Fruit fly (Drosophila melanogaster): ENCODE results near the gene peg.

Gene peg

DNA sequence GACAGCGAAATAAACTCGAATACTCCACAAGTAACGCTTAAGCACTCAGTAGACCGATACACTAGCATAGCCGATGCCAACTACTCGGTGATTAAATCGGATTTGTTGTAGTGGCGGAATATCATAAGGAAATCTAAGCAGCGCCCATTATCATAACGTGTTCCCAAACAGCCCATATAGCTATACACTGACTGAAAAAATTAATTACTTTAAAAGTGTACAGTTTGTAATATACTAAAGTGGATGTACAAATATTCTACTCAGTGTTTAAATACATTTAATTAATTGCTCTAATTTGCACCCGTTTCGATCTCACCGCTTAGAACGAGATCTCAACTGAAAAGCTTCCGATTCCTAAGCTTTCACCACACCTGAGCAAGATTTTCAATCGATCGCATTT lies 24.8 kb upstream of the peg start, which contains the start of gene CG7079:
Gene CG7079, minus strand, starts transcription at position 101 of the 400 bp plus-strand sequence.
- TF ChIP-seq ey (GFP tag; optimal IDR thresholded peaks at IDR 0.05): no peak
- no peak for TF ChIP-seq Dif (GFP tag; optimal IDR thresholded peaks at IDR 0.05; ENCODE audit: partially characterized antibody)
- no peak for TF ChIP-seq Jra (GFP tag; optimal IDR thresholded peaks at IDR 0.05)
- TF ChIP-seq woc (GFP tag; optimal IDR thresholded peaks at IDR 0.05): no peak
- no peak for TF ChIP-seq Abd-B (GFP tag; optimal IDR thresholded peaks at IDR 0.05)
- no peak for TF ChIP-seq Hnf4 (GFP tag; optimal IDR thresholded peaks at IDR 0.05)
- no peak for TF ChIP-seq lola (GFP tag; optimal IDR thresholded peaks at IDR 0.05)
- TF ChIP-seq CG9705 (GFP tag; optimal IDR thresholded peaks at IDR 0.05): no peak
- no peak for TF ChIP-seq sage (GFP tag; optimal IDR thresholded peaks at IDR 0.05)
- TF ChIP-seq sv (GFP tag; optimal IDR thresholded peaks at IDR 0.05): no peak
- no peak for TF ChIP-seq GATAd (GFP tag; optimal IDR thresholded peaks at IDR 0.05)
- no peak for TF ChIP-seq br (GFP tag; optimal IDR thresholded peaks at IDR 0.05)
- no peak for TF ChIP-seq foxo (GFP tag; optimal IDR thresholded peaks at IDR 0.05)
- TF ChIP-seq rgr (GFP tag; optimal IDR thresholded peaks at IDR 0.05): no peak
- TF ChIP-seq Vsx2 (GFP tag; optimal IDR thresholded peaks at IDR 0.05; ENCODE audit: partially characterized antibody): no peak
- TF ChIP-seq Rel (GFP tag; optimal IDR thresholded peaks at IDR 0.05): no peak
- no peak for TF ChIP-seq Rel (tag; optimal IDR thresholded peaks at IDR 0.05)
- no peak for TF ChIP-seq Hr83 (GFP tag; optimal IDR thresholded peaks at IDR 0.05; ENCODE audit: poor library complexity, severe bottlenecking)
- TF ChIP-seq Hr78 (GFP tag; optimal IDR thresholded peaks at IDR 0.05): no peak

DNA sequence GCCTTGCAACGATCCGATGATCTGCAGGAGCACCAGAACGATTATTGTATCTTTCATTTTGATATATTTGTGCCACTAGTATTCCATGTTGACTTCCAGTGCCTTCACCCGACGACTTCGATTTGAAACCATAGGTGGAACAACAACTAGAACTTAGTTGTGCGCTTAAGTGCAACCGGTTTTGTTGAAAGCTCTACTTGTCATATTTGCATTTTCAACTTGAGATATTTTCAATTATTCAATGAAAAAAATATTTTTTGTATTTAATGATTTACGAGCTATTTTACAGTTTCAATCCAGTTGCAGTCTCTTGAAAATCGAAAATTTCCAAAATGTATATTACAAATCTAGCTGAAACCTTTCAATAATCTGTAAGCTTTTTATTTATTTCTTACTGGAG lies 23.0 kb upstream of the peg start, which contains the start of gene CG31207:
Gene CG31207, minus strand, starts transcription at position 101 of the 400 bp plus-strand sequence.
- no peak for TF ChIP-seq tai (GFP tag; optimal IDR thresholded peaks at IDR 0.05)
- no peak for TF ChIP-seq psq (GFP tag; optimal IDR thresholded peaks at IDR 0.05)
- TF ChIP-seq Sp1 (GFP tag; optimal IDR thresholded peaks at IDR 0.05): no peak

dm6 chr3R:21045742-21046141 lies 21.8 kb upstream of the peg start, which contains the start of gene CG31189:
TSS of gene CG31189 (minus strand) at chr3R:21045842.
- no peak for TF ChIP-seq sv (GFP tag; optimal IDR thresholded peaks at IDR 0.05)
- no peak for TF ChIP-seq dsf (GFP tag; optimal IDR thresholded peaks at IDR 0.05; ENCODE audit: borderline replicate concordance)
- TF ChIP-seq CrebA (GFP tag; optimal IDR thresholded peaks at IDR 0.05; ENCODE audit: borderline replicate concordance): no peak
- no peak for TF ChIP-seq brk (GFP tag; optimal IDR thresholded peaks at IDR 0.05)
- TF ChIP-seq foxo (GFP tag; optimal IDR thresholded peaks at IDR 0.05): no peak

- TF ChIP-seq dmrt93B (GFP tag; optimal IDR thresholded peaks at IDR 0.05) (no peak), h (GFP tag; optimal IDR thresholded peaks at IDR 0.05) (no peak), Jra (GFP tag; optimal IDR thresholded peaks at IDR 0.05) (no peak), Rel (GFP tag; optimal IDR thresholded peaks at IDR 0.05) (no peak), Rel (tag; optimal IDR thresholded peaks at IDR 0.05) (no peak), Dfd (GFP tag; optimal IDR thresholded peaks at IDR 0.05) (no peak), Hr78 (GFP tag; optimal IDR thresholded peaks at IDR 0.05) (no peak), psq (GFP tag; optimal IDR thresholded peaks at IDR 0.05) (no peak), ey (GFP tag; optimal IDR thresholded peaks at IDR 0.05) (no peak), tai (GFP tag; optimal IDR thresholded peaks at IDR 0.05) (no peak), Sp1 (GFP tag; optimal IDR thresholded peaks at IDR 0.05) (no peak)
Observed at dm6 chr3R:21043549-21044118, 19.7 kb upstream of the peg start, which contains the start of gene CG12278. TSS of gene CG12278 (plus strand) at chr3R:21044068.

DNA sequence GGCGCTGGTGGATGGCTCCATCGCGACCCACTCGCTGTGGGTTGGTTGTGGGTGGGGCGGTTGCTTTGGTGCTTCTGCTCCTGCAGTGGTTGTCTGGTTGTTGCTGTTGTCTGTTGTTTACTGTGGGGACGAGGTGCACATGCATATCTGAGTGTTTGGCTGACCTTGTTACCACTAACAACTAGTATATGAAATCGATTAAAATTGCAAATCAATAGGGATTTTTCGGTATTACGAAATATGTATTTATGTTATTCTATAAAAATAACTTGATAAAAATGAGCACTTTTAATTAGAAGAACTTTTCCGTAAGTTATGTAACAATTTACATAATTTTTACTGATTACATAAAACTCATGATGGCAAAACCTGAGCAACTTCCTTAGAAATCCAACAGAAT lies 18.4 kb upstream of the peg start, which contains the start of gene Dhc93AB:
Gene Dhc93AB, minus strand, starts transcription at position 101 of the 400 bp plus-strand sequence.
- TF ChIP-seq pan (optimal IDR thresholded peaks at IDR 0.05) (no peak), Dif (GFP tag; optimal IDR thresholded peaks at IDR 0.05; ENCODE audit: partially characterized antibody) (no peak), Vsx2 (GFP tag; optimal IDR thresholded peaks at IDR 0.05; ENCODE audit: partially characterized antibody) (no peak), brk (GFP tag; optimal IDR thresholded peaks at IDR 0.05) (no peak)

- TF ChIP-seq rgr (GFP tag; optimal IDR thresholded peaks at IDR 0.05) (no peak), Vsx2 (GFP tag; optimal IDR thresholded peaks at IDR 0.05; ENCODE audit: partially characterized antibody) (no peak), dl (GFP tag; optimal IDR thresholded peaks at IDR 0.05; ENCODE audit: insufficient read depth in 1 of 2, partially characterized antibody in 2 of 2) (no peak), foxo (GFP tag; optimal IDR thresholded peaks at IDR 0.05) (no peak), Dif (GFP tag; optimal IDR thresholded peaks at IDR 0.05; ENCODE audit: partially characterized antibody) (no peak), fru (GFP tag; optimal IDR thresholded peaks at IDR 0.05) (no peak), br (GFP tag; optimal IDR thresholded peaks at IDR 0.05) (no peak), h (GFP tag; optimal IDR thresholded peaks at IDR 0.05) (no peak), jim (GFP tag; optimal IDR thresholded peaks at IDR 0.05) (no peak), dmrt93B (GFP tag; optimal IDR thresholded peaks at IDR 0.05) (no peak), CG9705 (GFP tag; optimal IDR thresholded peaks at IDR 0.05) (no peak), ey (GFP tag; optimal IDR thresholded peaks at IDR 0.05) (no peak), Rel (GFP tag; optimal IDR thresholded peaks at IDR 0.05) (no peak), Rel (tag; optimal IDR thresholded peaks at IDR 0.05) (no peak), usp (GFP tag; optimal IDR thresholded peaks at IDR 0.05) (no peak), lola (GFP tag; optimal IDR thresholded peaks at IDR 0.05) (no peak), pan (optimal IDR thresholded peaks at IDR 0.05) (no peak)
Observed at dm6 chr3R:21025508-21025907, 1.5 kb upstream of the peg start.

Data from whole organism, wandering third instar larva.